Worm (Caenorhabditis elegans) whole organism, L1 larva: ENCODE results near the gene grl-18.

ENCODE experiments used
- efl-1 ChIP-seq, 4 experiments: fragments of 150-350 bp; optimal IDR thresholded peaks in 3 of 4; peaks in 1 of 4; 1 replicate in 1 of 4; 2 replicates in 3 of 4; lab custom pipeline; 2014; ENCODE audit warnings: missing biosample characterization in 2 of 4, missing genetic modification characterization in 2 of 4, missing genetic modification reagents in 2 of 4
- lin-39 ChIP-seq: fragments of 150-350 bp; optimal IDR thresholded peaks from 2 replicates; lab custom pipeline; 2014; ENCODE audit warnings: missing biosample characterization, missing genetic modification reagents, missing genetic modification characterization
- unc-130 ChIP-seq: fragments of 150-350 bp; optimal IDR thresholded peaks from 2 replicates; lab custom pipeline; 2017; ENCODE audit warnings: missing biosample characterization, missing genetic modification characterization, inconsistent platforms

ce11 chrV:5459806-5460205, 28.9 kb downstream of the grl-18 start, which contains the start of gene ZC317.2:
- no peak for TF ChIP-seq lin-39 (tag; lab: Kevin White, UChicago)
- no peak for TF ChIP-seq unc-130 (tag; lab: Kevin White, UChicago)
- no peak for TF ChIP-seq efl-1 (optimal IDR thresholded peaks at IDR 0.05; lab: Kevin White, UChicago)
- no peak for TF ChIP-seq efl-1 (GFP tag; optimal IDR thresholded peaks at IDR 0.05 in 1 of 2; lab: Kevin White, UChicago)
